Fruit fly (Drosophila melanogaster): ENCODE results near the gene Alp12.
A peak's percentile ranks its signal among the peaks of the same experiment; 100 is the strongest.

Gene Alp12

DNA sequence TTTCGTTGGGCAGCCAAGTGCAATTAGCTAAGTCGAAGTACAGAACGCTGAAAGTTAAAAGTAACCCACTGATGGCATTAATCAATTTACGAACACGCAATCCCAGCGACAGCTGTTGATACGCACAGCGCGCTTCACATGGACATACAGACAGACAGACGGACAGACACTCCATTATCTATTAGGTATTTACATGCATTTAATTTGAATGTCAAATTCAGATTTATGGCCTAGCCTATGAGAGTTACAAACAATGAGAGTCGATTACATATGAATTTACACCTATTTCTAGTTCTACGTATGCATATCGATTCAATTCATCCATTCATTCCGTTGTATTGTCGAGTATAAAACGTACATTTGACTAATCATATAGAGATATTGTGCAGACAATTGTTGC is 18.8 kb downstream of the Alp12 start, which contains the start of gene CG10237:
Gene CG10237, minus strand, starts transcription at position 101 of the 400 bp plus-strand sequence.
- TF ChIP-seq CTCF (optimal IDR thresholded peaks at IDR 0.05) (no peak), CG8478 (optimal IDR thresholded peaks at IDR 0.05) (no peak)

DNA sequence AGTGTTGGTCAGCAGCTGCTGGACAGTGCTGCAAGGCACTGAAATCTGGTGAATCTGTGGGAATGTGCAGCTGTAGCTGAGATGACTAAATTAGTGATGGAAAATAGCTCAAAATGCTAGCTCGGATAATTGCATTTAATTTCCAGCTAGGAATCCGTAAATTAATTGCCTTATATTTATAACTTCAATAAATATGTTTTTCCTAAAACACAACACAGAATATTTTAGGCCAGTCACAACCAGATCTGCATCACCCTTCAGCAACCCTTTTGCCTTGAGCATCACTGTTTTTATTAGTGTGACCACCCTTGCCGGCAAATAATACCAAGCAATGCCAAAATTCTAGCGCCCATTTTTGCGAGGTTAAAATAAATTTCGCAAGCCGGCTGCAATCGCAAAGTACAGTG is 20.9 kb downstream of the Alp12 start, which contains the start of gene Hs2st:
Gene Hs2st, minus strand, starts transcription at position 17 of the 407 bp plus-strand sequence.
- no peak for TF ChIP-seq CTCF (optimal IDR thresholded peaks at IDR 0.05)
- no peak for TF ChIP-seq CG8478 (optimal IDR thresholded peaks at IDR 0.05)

DNA sequence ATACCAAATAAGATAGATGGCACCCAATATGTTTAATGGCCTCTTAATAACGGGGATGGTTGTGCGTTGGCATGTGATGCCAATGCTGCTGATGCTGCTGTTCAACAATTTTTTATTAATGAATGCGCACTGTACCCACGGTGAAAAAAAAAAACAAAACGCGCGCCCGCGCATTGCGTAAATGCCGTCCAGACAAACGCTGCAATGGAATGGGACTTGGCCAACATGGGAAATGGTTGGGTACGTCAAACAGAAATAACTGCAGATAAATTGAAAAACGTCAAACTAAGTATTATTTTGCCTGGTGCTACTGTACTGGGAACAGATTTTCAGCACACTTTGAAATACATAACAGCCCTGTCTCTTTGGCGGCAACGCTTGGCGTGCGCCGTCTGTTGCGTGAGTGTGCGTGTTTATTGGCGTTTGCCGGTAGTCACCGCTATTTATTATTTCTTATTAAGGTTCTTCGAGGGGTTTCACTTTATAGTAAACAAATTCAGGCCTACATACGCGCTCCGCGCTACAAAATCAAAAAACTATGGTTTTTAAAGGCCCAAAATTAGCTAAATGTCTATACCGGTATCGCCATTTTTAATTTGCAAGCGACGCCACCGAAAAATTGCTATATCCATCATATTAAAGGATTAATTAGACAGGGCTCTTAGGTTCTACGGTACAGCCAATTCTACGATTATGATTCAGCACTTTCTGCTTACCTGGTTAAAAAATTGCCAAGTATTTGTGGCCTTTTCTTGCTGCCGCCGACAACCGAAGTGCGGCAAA is 28.9 kb downstream of the Alp12 start:
- TF ChIP-seq CTCF (optimal IDR thresholded peaks at IDR 0.05) = no peak
- TF ChIP-seq CG8478 (optimal IDR thresholded peaks at IDR 0.05) = no peak

dm6 chr2L:19453381-19453780 is 29.5 kb downstream of the Alp12 start, which contains the start of gene Top2:
Gene Top2, minus strand, starts transcription at chr2L:19453490.
- TF ChIP-seq CG8478 (optimal IDR thresholded peaks at IDR 0.05) = no peak
- TF ChIP-seq CTCF (optimal IDR thresholded peaks at IDR 0.05) = peak; percentile 72 to 74

DNA sequence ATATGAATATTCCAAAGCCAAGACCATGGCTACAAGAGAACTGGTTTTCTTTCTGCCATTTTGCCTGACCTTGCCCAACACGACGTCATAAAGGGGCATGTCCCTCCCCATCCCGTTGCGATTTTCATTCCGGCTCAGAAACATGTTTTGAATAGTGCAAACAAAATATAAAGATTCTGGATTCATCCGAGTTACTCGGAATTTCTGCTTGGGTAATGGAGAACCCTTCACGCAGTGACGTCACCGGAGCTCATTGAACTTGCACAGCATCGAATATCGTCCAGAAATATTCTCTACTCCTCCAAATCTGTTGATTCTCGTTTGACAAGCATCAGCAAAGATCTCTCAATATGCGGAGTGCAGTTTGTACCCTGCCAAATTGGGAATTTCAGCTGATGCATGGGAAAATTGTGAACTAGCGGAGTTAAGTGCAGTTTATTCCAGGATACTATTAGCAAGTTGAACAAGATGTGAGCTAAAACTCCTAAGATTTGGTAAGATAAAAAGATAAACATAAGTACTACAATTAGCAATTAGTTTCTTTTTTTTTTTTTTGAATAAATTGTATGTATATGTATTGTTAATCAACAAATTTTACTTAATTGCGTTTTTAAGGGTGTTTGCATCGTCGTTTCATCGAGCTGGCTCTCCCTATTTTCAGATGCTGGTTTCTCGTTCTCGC is 30.4 kb downstream of the Alp12 start, which contains the start of gene CG10026:
Gene CG10026, plus strand, starts transcription at position 187 of the 682 bp plus-strand sequence.
- TF ChIP-seq CG8478 (optimal IDR thresholded peaks at IDR 0.05) (no peak), CTCF (optimal IDR thresholded peaks at IDR 0.05) (no peak)

dm6 chr2L:19455209-19455608 is 31.4 kb downstream of the Alp12 start:
- no peak for TF ChIP-seq CTCF (optimal IDR thresholded peaks at IDR 0.05)

DNA sequence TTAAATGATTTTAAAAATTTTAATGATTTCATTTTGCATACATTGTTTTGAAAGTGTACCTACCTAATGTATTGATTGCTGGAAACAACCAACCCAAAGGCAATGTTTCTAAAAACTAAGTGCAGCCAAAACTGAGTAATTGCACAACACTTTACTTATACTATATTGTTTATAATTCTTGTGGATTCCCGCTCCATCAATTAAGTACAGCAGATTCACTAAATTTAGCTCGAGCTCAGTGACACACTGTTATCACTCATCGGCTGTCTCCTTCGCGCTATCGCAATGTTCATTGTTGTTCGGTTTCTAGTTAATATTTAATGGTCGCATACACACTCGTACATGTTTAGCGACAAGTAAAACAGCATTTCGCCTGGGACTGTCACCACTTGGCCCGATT is 31.9 kb downstream of the Alp12 start:
- TF ChIP-seq CTCF (optimal IDR thresholded peaks at IDR 0.05) (no peak), CG8478 (optimal IDR thresholded peaks at IDR 0.05) (no peak)

dm6 chr2L:19457890-19458580 is 34.2 kb downstream of the Alp12 start:
- TF ChIP-seq CG8478 (optimal IDR thresholded peaks at IDR 0.05) (no peak), CTCF (optimal IDR thresholded peaks at IDR 0.05) (no peak)

- TF ChIP-seq CTCF (optimal IDR thresholded peaks at IDR 0.05) = no peak
- no peak for TF ChIP-seq CG8478 (optimal IDR thresholded peaks at IDR 0.05)
These were observed 35.6 kb downstream of the Alp12 start for dm6 chr2L:19459404-19459803.

dm6 chr2L:19462898-19463297 is 39.0 kb downstream of the Alp12 start:
- TF ChIP-seq CTCF (optimal IDR thresholded peaks at IDR 0.05) (no peak), CG8478 (optimal IDR thresholded peaks at IDR 0.05) (no peak)

DNA sequence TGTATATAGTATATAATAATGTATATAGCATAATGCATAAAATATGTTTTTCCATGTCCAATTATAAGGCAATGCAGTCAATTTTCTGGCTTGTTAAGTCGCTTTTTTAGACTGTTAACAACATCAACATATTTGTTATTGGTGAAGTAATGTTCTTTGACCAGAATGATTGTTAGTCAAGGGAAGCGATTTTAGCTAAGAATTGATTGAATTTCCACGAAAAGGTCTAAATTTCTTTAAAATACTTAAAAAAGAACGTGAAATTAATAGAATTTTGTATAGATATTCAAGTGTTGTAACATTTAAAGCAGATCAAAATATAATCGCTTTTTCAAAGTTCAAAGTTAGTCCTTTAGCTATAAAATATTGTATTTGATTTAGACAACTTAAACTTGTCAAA is 39.6 kb downstream of the Alp12 start:
- no peak for TF ChIP-seq CTCF (optimal IDR thresholded peaks at IDR 0.05)
- no peak for TF ChIP-seq CG8478 (optimal IDR thresholded peaks at IDR 0.05)

DNA sequence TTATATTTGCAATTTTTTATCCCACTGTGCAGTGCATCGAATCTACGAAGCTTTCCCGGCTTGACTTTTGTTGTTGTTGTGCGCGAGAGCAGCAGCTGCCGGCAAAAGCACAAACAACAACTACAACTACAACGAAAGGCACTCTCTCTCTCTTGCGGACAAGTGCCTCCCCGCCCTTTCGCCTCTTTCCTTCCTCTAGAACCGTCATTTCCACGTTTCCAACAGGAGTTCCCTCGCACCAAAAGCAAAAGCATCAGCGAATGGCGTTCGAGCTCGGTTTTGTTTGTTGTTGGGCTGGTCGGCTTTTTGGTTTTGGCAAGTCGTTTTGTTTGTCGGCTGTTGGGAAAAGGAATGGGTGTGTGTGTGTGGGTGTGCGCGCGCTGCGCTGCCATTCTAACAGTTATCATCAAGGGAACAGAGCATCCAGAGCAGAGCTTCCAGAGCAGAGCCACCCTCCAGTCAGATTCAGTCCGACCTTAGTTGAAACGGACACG is 40.0 kb downstream of the Alp12 start, which contains the start of gene tj:
Gene tj, plus strand, starts transcription at position 444 of the 494 bp plus-strand sequence.
- no peak for TF ChIP-seq CTCF (optimal IDR thresholded peaks at IDR 0.05)
- TF ChIP-seq CG8478 (optimal IDR thresholded peaks at IDR 0.05) = no peak

dm6 chr2L:19469090-19469489 is 45.2 kb downstream of the Alp12 start:
- no peak for TF ChIP-seq CG8478 (optimal IDR thresholded peaks at IDR 0.05)

DNA sequence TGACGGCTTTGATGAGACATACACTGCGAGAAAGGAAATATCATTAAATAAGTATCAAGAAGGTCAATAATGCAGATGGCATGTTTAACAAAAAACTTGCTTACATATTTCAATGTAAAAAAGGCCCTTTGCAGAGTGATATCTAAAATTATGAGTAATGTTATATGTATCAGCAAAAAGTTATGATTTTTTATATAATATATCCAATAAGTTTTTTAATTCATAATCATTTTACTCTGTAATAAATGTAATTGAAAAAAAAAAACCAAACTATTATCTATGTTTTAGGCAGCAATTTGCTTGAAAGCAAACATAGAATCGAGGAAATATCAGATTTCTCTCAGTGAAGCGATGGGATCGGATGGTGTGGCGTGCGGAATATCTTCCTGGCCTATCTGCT is 45.9 kb downstream of the Alp12 start:
- TF ChIP-seq CG8478 (optimal IDR thresholded peaks at IDR 0.05) (no peak), CTCF (optimal IDR thresholded peaks at IDR 0.05) (no peak)

dm6 chr2L:19472256-19472655 is 48.4 kb downstream of the Alp12 start:
- no peak for TF ChIP-seq CG8478 (optimal IDR thresholded peaks at IDR 0.05)
- no peak for TF ChIP-seq CTCF (optimal IDR thresholded peaks at IDR 0.05)
